Fruit fly (Drosophila melanogaster): ENCODE data around the gene CG46457.
A peak's percentile ranks its signal among the peaks of the same experiment; 100 is the strongest.

Gene CG46457

dm6 chr3R:13549515-13549914 is 20.4 kb upstream of the CG46457 start (continued):
- peak; percentile 55 for TF ChIP-seq CG30403 (GFP tag; optimal IDR thresholded peaks at IDR 0.05)
- TF ChIP-seq wor (GFP tag; IDR thresholded peaks at IDR 0.05) = peak; percentile 51
- peak; percentile 65 for TF ChIP-seq CG13424 (tag; optimal IDR thresholded peaks at IDR 0.05)
- TF ChIP-seq NK7.1 (GFP tag; optimal IDR thresholded peaks at IDR 0.05) = no peak
- no peak for TF ChIP-seq slp2 (GFP tag; optimal IDR thresholded peaks at IDR 0.05)
- TF ChIP-seq lmd (GFP tag; IDR thresholded peaks at IDR 0.05) = no peak
- TF ChIP-seq org-1 (GFP tag; optimal IDR thresholded peaks at IDR 0.05) = peak; percentile 23
- TF ChIP-seq ERR (GFP tag; optimal IDR thresholded peaks at IDR 0.05) = no peak
- peak; percentile 16 for TF ChIP-seq ind (GFP tag; optimal IDR thresholded peaks at IDR 0.05)
- TF ChIP-seq unpg (GFP tag; optimal IDR thresholded peaks at IDR 0.05) = peak; percentile 63
- no peak for TF ChIP-seq pros (GFP tag; optimal IDR thresholded peaks at IDR 0.05)
- TF ChIP-seq CG6813 (GFP tag; optimal IDR thresholded peaks at IDR 0.05) = no peak
- TF ChIP-seq BEAF-32 (GFP tag; optimal IDR thresholded peaks at IDR 0.05) = no peak
- peak; percentile 35 for TF ChIP-seq gcm (GFP tag; optimal IDR thresholded peaks at IDR 0.05)
- TF ChIP-seq CG2120 (GFP tag; optimal IDR thresholded peaks at IDR 0.05) = no peak
- TF ChIP-seq stwl (tag; optimal IDR thresholded peaks at IDR 0.05) = no peak
- peak; percentile 18 for TF ChIP-seq CG17829 (tag; optimal IDR thresholded peaks at IDR 0.05)
- TF ChIP-seq CG1647 (GFP tag; optimal IDR thresholded peaks at IDR 0.05) = no peak
- no peak for TF ChIP-seq btn (GFP tag; optimal IDR thresholded peaks at IDR 0.05)
- no peak for TF ChIP-seq CG11723 (GFP tag; optimal IDR thresholded peaks at IDR 0.05)
- TF ChIP-seq gem (tag; optimal IDR thresholded peaks at IDR 0.05) = peak; percentile 70
- no peak for TF ChIP-seq CG9727 (GFP tag; optimal IDR thresholded peaks at IDR 0.05)
- peak; percentile 28 for TF ChIP-seq CG1602 (GFP tag; optimal IDR thresholded peaks at IDR 0.05)
- peak; percentile 35 for TF ChIP-seq CG10267 (tag; optimal IDR thresholded peaks at IDR 0.05)
- peak; percentile 76 for TF ChIP-seq phol (tag; optimal IDR thresholded peaks at IDR 0.05)
- no peak for TF ChIP-seq Hmx (GFP tag; optimal IDR thresholded peaks at IDR 0.05)
- TF ChIP-seq CG14710 (tag; optimal IDR thresholded peaks at IDR 0.05) = peak; percentile 41
- TF ChIP-seq CG12391 (tag; optimal IDR thresholded peaks at IDR 0.05) = peak; percentile 59
- no peak for TF ChIP-seq CG17912 (GFP tag; optimal IDR thresholded peaks at IDR 0.05)
- TF ChIP-seq CG11504 (tag; optimal IDR thresholded peaks at IDR 0.05) = peak; percentile 75
- TF ChIP-seq Asciz (GFP tag; optimal IDR thresholded peaks at IDR 0.05) = peak; percentile 32
- peak in 1 of 2 experiments; percentile 13 for TF ChIP-seq Pdp1 (GFP tag; optimal IDR thresholded peaks at IDR 0.05)
- no peak for TF ChIP-seq CG31388 (GFP tag; optimal IDR thresholded peaks at IDR 0.05)
- TF ChIP-seq CG18011 (GFP tag; optimal IDR thresholded peaks at IDR 0.05) = no peak
- TF ChIP-seq sna (GFP tag; IDR thresholded peaks at IDR 0.05; ENCODE audit: partially characterized antibody) = no peak
- peak in 1 of 2 experiments; percentile 72 for TF ChIP-seq eve (GFP tag; optimal IDR thresholded peaks at IDR 0.05)
- TF ChIP-seq CG5180 (GFP tag; optimal IDR thresholded peaks at IDR 0.05) = peak; percentile 39
- TF ChIP-seq CG4707 (GFP tag; optimal IDR thresholded peaks at IDR 0.05) = no peak
- TF ChIP-seq oc (tag; optimal IDR thresholded peaks at IDR 0.05) = no peak
- peak; percentile 54 for TF ChIP-seq grau (tag; optimal IDR thresholded peaks at IDR 0.05)
- peak; percentile 9 to 25 for TF ChIP-seq dpn (GFP tag; optimal IDR thresholded peaks at IDR 0.05)
- TF ChIP-seq CG18764 (GFP tag; optimal IDR thresholded peaks at IDR 0.05) = no peak
- no peak for TF ChIP-seq CG6765 (GFP tag; optimal IDR thresholded peaks at IDR 0.05)
- no peak for TF ChIP-seq bbx (GFP tag; IDR thresholded peaks at IDR 0.05; ENCODE audit: partially characterized antibody)
- TF ChIP-seq unc-4 (GFP tag; IDR thresholded peaks at IDR 0.05; ENCODE audit: partially characterized antibody) = no peak
- peak; percentile 39; the same call in 1 of the 2 replicates for TF ChIP-seq CG17328 (GFP tag; IDR thresholded peaks at IDR 0.05)
- TF ChIP-seq eyg (GFP tag; optimal IDR thresholded peaks at IDR 0.05) = no peak
- TF ChIP-seq Hr51 (GFP tag; optimal IDR thresholded peaks at IDR 0.05) = peak in 1 of 2 experiments; percentile 72
- TF ChIP-seq row (GFP tag; IDR thresholded peaks at IDR 0.05) = peak; percentile 45; the same call in 1 of the 3 replicates

All from whole organism, embryonic.